Fruit fly (Drosophila melanogaster): ENCODE results near the gene Syn1.

- TF ChIP-seq Ets21C (GFP tag; optimal IDR thresholded peaks at IDR 0.05) (no peak), Sox14 (GFP tag; optimal IDR thresholded peaks at IDR 0.05) (no peak), Sox102F (GFP tag; optimal IDR thresholded peaks at IDR 0.05) (no peak), CG11294 (GFP tag; IDR thresholded peaks at IDR 0.05) (no peak), eg (GFP tag; IDR thresholded peaks at IDR 0.05) (no peak), topi (GFP tag; optimal IDR thresholded peaks at IDR 0.05) (no peak)
These were observed 43.2 kb downstream of the Syn1 start for dm6 chr3L:21727013-21727727.

Data from whole organism, prepupa.